Worm (Caenorhabditis elegans) whole organism, L4 larva: ENCODE results near the gene srh-171.

Experiments used
- ZK546.5 ChIP-seq, 2 experiments: sonication (generic microtip); optimal IDR thresholded peaks; 2 replicates each; lab custom pipeline; 2017; ENCODE audit warnings: missing biosample characterization in 2 of 2, missing genetic modification characterization in 2 of 2
- ama-1 ChIP-seq: fragments of 150-350 bp; optimal IDR thresholded peaks from 2 replicates; lab custom pipeline; 2014; ENCODE audit warnings: inconsistent platforms, mixed read lengths
- egl-27 ChIP-seq: sonication (generic microtip); optimal IDR thresholded peaks from 3 replicates; lab custom pipeline; 2017; ENCODE audit warnings: missing biosample characterization, missing genetic modification reagents, missing genetic modification characterization
- lin-29 ChIP-seq: fragments of 200-800 bp; sonication (Bioruptor generic); IDR thresholded peaks from 2 replicates; pipeline ENCODE4 v1.3.6; 2022; ENCODE audit warnings: missing genetic modification reagents, missing genetic modification characterization, missing compliant biosample characterization
- nhr-25 ChIP-seq: sonication (generic microtip); optimal IDR thresholded peaks from 2 replicates; lab custom pipeline; 2017; ENCODE audit warnings: missing genetic modification characterization, mild to moderate bottlenecking, missing compliant biosample characterization, antibody characterized with exemption, moderate library complexity, borderline replicate concordance; ENCODE audit not compliant: insufficient read depth
- nhr-6 ChIP-seq: fragments of 150-350 bp; optimal IDR thresholded peaks from 2 replicates; lab custom pipeline; 2014; ENCODE audit warnings: missing biosample characterization, missing genetic modification characterization
- nhr-76 ChIP-seq: fragments of 150-350 bp; optimal IDR thresholded peaks from 2 replicates; lab custom pipeline; 2014; ENCODE audit warnings: missing biosample characterization, missing genetic modification characterization
- pqm-1 ChIP-seq: sonication (generic microtip); optimal IDR thresholded peaks from 2 replicates; lab custom pipeline; 2017; ENCODE audit warnings: missing biosample characterization, missing genetic modification characterization
- skn-1 ChIP-seq: fragments of 150-350 bp; optimal IDR thresholded peaks from 2 replicates; lab custom pipeline; 2014; ENCODE audit warnings: missing biosample characterization, missing genetic modification characterization
- unc-62 ChIP-seq, 3 experiments: fragments of 150-350 bp in 1 of 3; sonication (generic microtip); optimal IDR thresholded peaks in 2 of 3; peaks in 1 of 3; 1 replicate in 1 of 3; 2 replicates in 2 of 3; lab custom pipeline; 2014 to 2017; ENCODE audit warnings: missing biosample characterization in 3 of 3, missing genetic modification characterization in 3 of 3, missing genetic modification reagents in 3 of 3, missing genotype in 1 of 3

ce11 chrV:19972984-19973383 lies 7.5 kb downstream of the srh-171 start, which contains the start of gene srh-173:
- TF ChIP-seq egl-27 (tag; lab: Kevin White, UChicago): no peak
- TF ChIP-seq ama-1: no peak
- TF ChIP-seq skn-1 (tag; lab: Kevin White, UChicago): no peak
- TF ChIP-seq pqm-1 (tag; lab: Kevin White, UChicago): no peak
- peak in 1 of 2 experiments; percentile 35 for TF ChIP-seq unc-62 (GFP tag; optimal IDR thresholded peaks at IDR 0.05 in 1 of 2; lab: Kevin White, UChicago)
- no peak for TF ChIP-seq unc-62 (tag; optimal IDR thresholded peaks at IDR 0.05; lab: Kevin White, UChicago)
- TF ChIP-seq lin-29 (GFP tag; lab: Robert Waterston, UW): no peak
- TF ChIP-seq ZK546.5 (tag; optimal IDR thresholded peaks at IDR 0.05; lab: Kevin White, UChicago): no peak
- TF ChIP-seq nhr-25 (tag; lab: Kevin White, UChicago): no peak
- TF ChIP-seq nhr-76 (tag; lab: Kevin White, UChicago): no peak
- TF ChIP-seq nhr-6 (tag; lab: Kevin White, UChicago): no peak
